Worm (Caenorhabditis elegans) whole organism, mixed stage, embryonic: ENCODE data around the gene T26H5.8.

ENCODE experiments used
- blmp-1 ChIP-seq: fragments of 150-350 bp; optimal IDR thresholded peaks from 2 replicates; lab custom pipeline; 2014; ENCODE audit warnings: missing biosample characterization, missing genetic modification characterization
- lsy-2 ChIP-seq: fragments of 150-350 bp; optimal IDR thresholded peaks from 2 replicates; lab custom pipeline; 2014; ENCODE audit warnings: missing biosample characterization, missing genetic modification characterization
- mep-1 ChIP-seq: fragments of 150-350 bp; optimal IDR thresholded peaks from 2 replicates; lab custom pipeline; 2017; ENCODE audit warnings: missing biosample characterization, missing genetic modification reagents, missing genetic modification characterization, inconsistent platforms
- nhr-12 ChIP-seq: fragments of 150-350 bp; optimal IDR thresholded peaks from 2 replicates; lab custom pipeline; 2014; ENCODE audit warnings: missing biosample characterization, missing genetic modification characterization
- nhr-237 ChIP-seq: fragments of 150-350 bp; optimal IDR thresholded peaks from 2 replicates; lab custom pipeline; 2014; ENCODE audit warnings: missing biosample characterization, missing genetic modification characterization
- nhr-28 ChIP-seq: fragments of 150-350 bp; optimal IDR thresholded peaks from 2 replicates; lab custom pipeline; 2014; ENCODE audit warnings: missing biosample characterization, missing genetic modification characterization
- snpc-4 ChIP-seq: fragments of 150-350 bp; optimal IDR thresholded peaks from 2 replicates; lab custom pipeline; 2014; ENCODE audit warnings: missing biosample characterization, missing genetic modification characterization
- unc-62 ChIP-seq: fragments of 150-350 bp; optimal IDR thresholded peaks from 2 replicates; lab custom pipeline; 2014; ENCODE audit warnings: missing biosample characterization, missing genetic modification reagents, missing genetic modification characterization
- ztf-11 ChIP-seq: fragments of 150-350 bp; optimal IDR thresholded peaks from 2 replicates; lab custom pipeline; 2014; ENCODE audit warnings: missing biosample characterization, missing genetic modification characterization

ce11 chrV:15395347-15395746, 37.2 kb downstream of the T26H5.8 start, which contains the start of gene cyb-3:
- TF ChIP-seq unc-62 (no peak), nhr-28 (tag; lab: Kevin White, UChicago) (no peak), mep-1 (tag; lab: Kevin White, UChicago) (no peak), ztf-11 (no peak), lsy-2 (tag; lab: Kevin White, UChicago) (peak; percentile 57), nhr-237 (tag; lab: Kevin White, UChicago) (no peak), nhr-12 (tag; lab: Kevin White, UChicago) (no peak), snpc-4 (tag; lab: Kevin White, UChicago) (no peak), blmp-1 (no peak)
